Fruit fly (Drosophila melanogaster): ENCODE results near the gene Rev1.

DNA sequence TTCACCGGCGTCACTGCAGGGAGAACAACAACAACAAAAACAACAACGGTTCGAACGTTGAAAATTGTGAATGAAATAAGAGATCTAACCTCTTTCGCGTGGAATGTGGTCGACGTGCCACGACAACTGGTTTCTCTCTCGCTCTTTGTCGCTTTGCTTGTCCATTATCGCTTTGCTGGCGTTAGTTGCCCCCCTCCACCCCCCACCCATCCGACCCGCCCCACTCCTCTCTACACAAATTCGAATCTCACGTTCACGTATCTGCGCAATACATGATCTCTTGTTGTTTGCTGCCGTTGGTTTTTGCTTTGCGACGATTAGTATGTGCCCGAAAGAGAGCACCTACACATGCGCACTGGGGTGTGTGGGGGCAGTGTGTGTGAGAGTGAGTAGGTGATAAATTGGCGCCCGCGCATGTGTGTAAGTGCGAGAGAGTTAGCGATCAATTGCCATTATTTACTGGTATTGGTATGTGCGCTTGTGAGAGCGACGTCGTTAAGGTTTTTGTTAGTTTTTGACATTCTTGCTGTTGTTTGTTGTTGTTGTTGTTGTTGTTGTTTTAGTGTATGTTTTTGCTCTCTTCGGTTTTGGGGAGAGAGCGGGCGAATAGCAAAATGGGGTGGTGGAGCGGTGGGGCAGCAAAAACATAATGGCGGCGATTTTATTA, 37.5 kb upstream of the Rev1 start:
- peak; percentile 84 for TF ChIP-seq CG12768 (GFP tag; optimal IDR thresholded peaks at IDR 0.05)
- TF ChIP-seq tj (GFP tag; optimal IDR thresholded peaks at IDR 0.05), result peak; percentile 94
- peak; percentile 33 for TF ChIP-seq CG7045 (GFP tag; optimal IDR thresholded peaks at IDR 0.05)
- TF ChIP-seq toe (GFP tag; optimal IDR thresholded peaks at IDR 0.05), result no peak

All from whole organism, adult.